Fruit fly (Drosophila melanogaster): ENCODE results near the gene shf.
A peak's percentile ranks its signal among the peaks of the same experiment; 100 is the strongest.

shf gene

DNA sequence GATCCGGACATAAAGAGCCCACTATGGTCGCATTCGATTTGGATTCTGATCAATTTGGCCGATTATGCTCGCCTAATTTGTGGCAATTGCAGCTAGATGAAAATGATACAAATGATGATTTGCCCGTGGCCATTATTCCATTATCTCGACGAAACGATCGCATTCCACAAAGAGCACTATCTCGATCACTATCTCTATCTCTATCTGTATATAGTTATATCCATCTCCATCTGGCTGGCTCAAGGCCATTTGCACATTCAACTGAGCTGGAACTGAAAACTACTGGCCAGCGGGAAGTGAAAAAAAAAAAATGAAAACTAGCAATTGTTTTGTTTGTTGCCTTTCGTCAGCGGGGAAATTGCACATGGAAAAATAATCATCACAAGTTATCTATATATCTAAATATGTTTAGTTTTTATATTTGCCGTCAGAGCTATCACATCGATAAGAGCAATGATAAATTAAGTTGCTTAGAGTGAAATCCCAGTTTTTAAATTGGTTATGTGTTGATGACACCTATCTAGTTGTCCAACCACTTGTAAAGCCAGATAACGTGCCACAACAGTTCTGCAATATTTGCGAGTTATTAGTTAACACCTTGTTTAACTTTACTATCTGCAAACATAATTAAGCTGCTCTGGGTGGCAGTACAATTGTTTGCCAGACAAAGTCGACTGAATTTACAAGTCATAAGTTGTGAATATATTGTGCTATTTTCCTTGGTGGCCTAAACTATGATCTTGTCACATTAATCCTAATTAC is 20.0 kb upstream of the shf start:
- TF ChIP-seq usp (GFP tag; optimal IDR thresholded peaks at IDR 0.05): no peak
- no peak for TF ChIP-seq pan (optimal IDR thresholded peaks at IDR 0.05)
- no peak for TF ChIP-seq CG8478 (optimal IDR thresholded peaks at IDR 0.05)
- no peak for TF ChIP-seq psq (optimal IDR thresholded peaks at IDR 0.05)
- TF ChIP-seq Dll (optimal IDR thresholded peaks at IDR 0.05): no peak
- no peak for TF ChIP-seq EcR (GFP tag; optimal IDR thresholded peaks at IDR 0.05)

DNA sequence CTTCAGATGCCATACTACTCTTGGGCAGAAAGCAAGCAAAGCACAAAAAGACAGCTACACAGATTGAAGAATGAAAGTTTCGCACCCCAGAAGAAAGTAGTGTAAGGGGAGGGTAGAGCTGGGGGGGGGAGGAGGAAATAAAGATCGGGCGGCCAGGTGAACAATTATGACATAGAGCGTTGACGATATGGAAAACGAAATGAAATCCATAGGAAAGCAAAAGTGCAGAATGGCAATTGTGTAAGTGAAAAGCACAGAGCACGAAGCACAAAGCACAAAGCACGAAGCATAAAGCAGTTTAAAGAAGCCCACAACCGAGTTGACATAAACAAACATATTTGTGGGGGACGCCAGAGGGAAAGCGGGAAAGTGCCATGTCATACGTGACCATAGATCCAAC is 17.5 kb upstream of the shf start:
- TF ChIP-seq CG8478 (optimal IDR thresholded peaks at IDR 0.05) (no peak), Dll (optimal IDR thresholded peaks at IDR 0.05) (no peak), usp (GFP tag; optimal IDR thresholded peaks at IDR 0.05) (no peak), psq (optimal IDR thresholded peaks at IDR 0.05) (no peak), EcR (GFP tag; optimal IDR thresholded peaks at IDR 0.05) (no peak), pan (optimal IDR thresholded peaks at IDR 0.05) (no peak)

DNA sequence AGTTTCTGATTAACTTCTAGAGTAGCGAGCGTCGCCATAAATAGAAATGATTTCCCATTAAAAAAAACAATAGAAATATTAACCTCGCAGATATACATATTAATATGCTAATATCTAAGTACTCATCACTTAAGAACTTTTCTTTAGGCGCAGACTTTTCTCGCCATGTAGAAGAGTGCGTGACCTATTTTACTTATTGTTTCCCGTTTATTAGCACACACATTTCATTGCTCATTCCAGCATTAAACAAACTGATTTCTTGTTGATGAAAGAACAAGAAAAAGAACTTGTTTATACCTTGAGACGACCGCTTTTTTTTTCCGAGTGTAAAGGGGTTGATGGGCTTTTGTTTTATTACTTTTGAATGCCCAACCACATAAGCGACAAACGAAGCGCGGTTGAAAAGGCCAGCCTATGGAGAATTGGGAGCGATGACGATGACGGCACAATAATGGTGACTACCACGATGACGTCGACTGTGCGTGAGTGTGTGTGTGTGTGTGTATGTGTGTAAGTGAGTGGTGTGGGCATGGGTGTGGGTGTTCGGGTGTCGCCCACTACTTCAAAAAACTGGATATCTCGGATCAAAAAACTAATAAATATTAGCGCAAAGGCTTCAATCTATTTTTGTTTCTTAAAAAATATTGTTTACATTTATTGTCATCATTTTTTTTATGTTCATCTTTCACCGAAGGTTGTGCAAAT is 16.7 kb upstream of the shf start:
- TF ChIP-seq Dll (optimal IDR thresholded peaks at IDR 0.05) (no peak), CG8478 (optimal IDR thresholded peaks at IDR 0.05) (no peak), EcR (GFP tag; optimal IDR thresholded peaks at IDR 0.05) (no peak), psq (optimal IDR thresholded peaks at IDR 0.05) (no peak), pan (optimal IDR thresholded peaks at IDR 0.05) (no peak), usp (GFP tag; optimal IDR thresholded peaks at IDR 0.05) (no peak)

DNA sequence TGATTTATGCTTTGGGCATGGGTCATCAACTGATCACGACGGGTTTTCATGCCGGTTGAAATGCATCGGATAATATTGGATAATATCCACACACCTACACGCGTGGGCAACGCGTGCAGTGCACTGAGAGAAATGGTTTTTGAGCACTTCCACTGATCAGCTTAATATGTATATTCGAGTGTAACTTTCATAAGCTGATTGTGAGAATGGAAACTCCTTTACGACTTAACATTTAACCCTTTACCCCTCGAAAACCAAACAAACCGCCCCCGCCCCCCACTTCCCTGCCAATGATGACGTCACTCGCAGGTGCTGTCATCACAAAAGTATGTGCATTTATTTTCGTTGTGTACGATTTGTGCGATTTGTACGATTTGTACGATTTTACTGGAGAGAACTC is 15.4 kb upstream of the shf start:
- TF ChIP-seq usp (GFP tag; optimal IDR thresholded peaks at IDR 0.05) (no peak), pan (optimal IDR thresholded peaks at IDR 0.05) (no peak), Dll (optimal IDR thresholded peaks at IDR 0.05) (no peak), CG8478 (optimal IDR thresholded peaks at IDR 0.05) (no peak), EcR (GFP tag; optimal IDR thresholded peaks at IDR 0.05) (no peak), psq (optimal IDR thresholded peaks at IDR 0.05) (no peak)

dm6 chrX:6794190-6794589 is 14.7 kb upstream of the shf start:
- no peak for TF ChIP-seq pan (optimal IDR thresholded peaks at IDR 0.05)
- no peak for TF ChIP-seq usp (GFP tag; optimal IDR thresholded peaks at IDR 0.05)
- TF ChIP-seq Dll (optimal IDR thresholded peaks at IDR 0.05): no peak
- TF ChIP-seq EcR (GFP tag; optimal IDR thresholded peaks at IDR 0.05): no peak
- TF ChIP-seq psq (optimal IDR thresholded peaks at IDR 0.05): no peak
- no peak for TF ChIP-seq CG8478 (optimal IDR thresholded peaks at IDR 0.05)

DNA sequence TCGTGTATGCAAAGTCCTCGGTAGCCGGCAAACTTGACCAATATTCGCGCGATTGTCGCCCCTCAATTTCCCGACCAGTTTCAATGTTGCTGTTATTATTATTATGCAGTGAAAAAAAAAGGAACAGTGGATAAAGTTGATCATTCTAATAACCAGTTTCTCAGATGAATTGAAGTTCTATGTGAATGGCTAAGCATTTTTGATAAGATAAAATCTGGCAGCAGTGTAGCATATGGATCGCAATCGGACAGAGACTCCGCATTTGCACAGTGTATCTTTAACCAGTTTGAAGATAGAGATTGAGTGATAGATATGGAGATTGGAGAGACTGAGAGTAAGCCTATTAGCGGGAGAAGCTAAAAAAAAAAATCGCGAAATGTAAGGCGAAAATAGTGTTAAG is 13.9 kb upstream of the shf start:
- no peak for TF ChIP-seq psq (optimal IDR thresholded peaks at IDR 0.05)
- TF ChIP-seq Dll (optimal IDR thresholded peaks at IDR 0.05): no peak
- no peak for TF ChIP-seq CG8478 (optimal IDR thresholded peaks at IDR 0.05)
- no peak for TF ChIP-seq pan (optimal IDR thresholded peaks at IDR 0.05)
- no peak for TF ChIP-seq usp (GFP tag; optimal IDR thresholded peaks at IDR 0.05)
- TF ChIP-seq EcR (GFP tag; optimal IDR thresholded peaks at IDR 0.05): no peak

DNA sequence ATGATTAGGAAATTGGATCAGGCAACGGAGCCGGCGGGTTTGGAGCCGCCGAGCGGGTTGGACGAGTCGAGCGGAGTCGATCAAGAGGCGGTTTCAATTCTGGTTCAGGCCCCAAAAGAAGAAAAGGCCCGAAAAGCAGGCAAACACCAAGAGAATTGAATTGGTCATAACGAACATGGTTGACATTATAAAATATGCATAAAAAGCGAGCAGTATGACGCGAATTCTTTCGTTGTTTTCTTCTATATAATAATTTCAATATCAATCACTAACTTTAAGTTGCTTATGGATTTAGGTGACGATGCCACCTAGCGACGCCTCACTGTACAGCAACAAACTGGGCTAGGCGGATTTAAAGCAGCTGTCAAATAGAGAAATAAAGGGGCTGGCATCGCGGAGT is 13.4 kb upstream of the shf start:
- no peak for TF ChIP-seq Dll (optimal IDR thresholded peaks at IDR 0.05)
- no peak for TF ChIP-seq CG8478 (optimal IDR thresholded peaks at IDR 0.05)
- no peak for TF ChIP-seq psq (optimal IDR thresholded peaks at IDR 0.05)
- no peak for TF ChIP-seq EcR (GFP tag; optimal IDR thresholded peaks at IDR 0.05)
- TF ChIP-seq usp (GFP tag; optimal IDR thresholded peaks at IDR 0.05): no peak
- TF ChIP-seq pan (optimal IDR thresholded peaks at IDR 0.05): no peak

DNA sequence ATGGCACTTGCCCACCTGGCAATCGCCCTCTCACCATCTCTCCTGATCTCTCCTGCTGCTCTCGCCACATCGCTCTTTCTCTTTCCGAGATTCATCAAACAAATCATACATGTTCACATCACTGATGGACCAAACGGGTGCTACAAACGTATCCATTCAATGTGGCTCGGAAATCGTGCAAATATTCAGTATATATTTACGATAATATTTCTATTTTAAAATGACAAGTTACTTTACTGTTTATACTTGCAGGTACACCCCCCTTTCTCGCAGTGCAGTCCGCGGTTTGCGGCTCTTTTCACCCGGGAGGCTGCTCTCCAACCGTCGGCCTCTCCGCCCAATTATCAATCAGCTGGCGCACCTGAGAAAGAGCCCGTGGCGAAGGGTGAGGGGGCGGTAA is 12.1 kb upstream of the shf start:
- TF ChIP-seq usp (GFP tag; optimal IDR thresholded peaks at IDR 0.05): no peak
- no peak for TF ChIP-seq CG8478 (optimal IDR thresholded peaks at IDR 0.05)
- peak; percentile 50 for TF ChIP-seq Dll (optimal IDR thresholded peaks at IDR 0.05)

DNA sequence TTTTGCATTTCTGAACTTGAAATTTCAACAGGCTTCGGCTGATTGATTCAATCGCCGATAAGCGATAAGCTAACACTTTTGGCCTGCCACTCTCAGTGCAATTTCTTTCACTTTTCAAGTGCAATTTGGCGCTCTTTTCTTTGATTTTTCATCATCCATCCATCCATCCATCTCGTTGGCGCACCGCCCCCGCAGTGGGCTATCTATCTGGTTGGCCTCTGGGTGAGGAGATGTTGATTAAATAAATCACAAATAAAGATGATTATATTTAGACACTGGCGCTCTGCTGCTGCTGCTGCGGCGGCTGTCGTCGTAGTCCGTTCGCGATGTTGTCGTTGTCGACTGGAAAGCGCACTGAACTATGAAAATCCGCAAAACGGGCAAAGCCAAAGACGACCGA is 11.5 kb upstream of the shf start:
- TF ChIP-seq EcR (GFP tag; optimal IDR thresholded peaks at IDR 0.05) (no peak), pan (optimal IDR thresholded peaks at IDR 0.05) (no peak), CG8478 (optimal IDR thresholded peaks at IDR 0.05) (no peak), usp (GFP tag; optimal IDR thresholded peaks at IDR 0.05) (no peak), psq (optimal IDR thresholded peaks at IDR 0.05) (no peak), Dll (optimal IDR thresholded peaks at IDR 0.05) (no peak)

DNA sequence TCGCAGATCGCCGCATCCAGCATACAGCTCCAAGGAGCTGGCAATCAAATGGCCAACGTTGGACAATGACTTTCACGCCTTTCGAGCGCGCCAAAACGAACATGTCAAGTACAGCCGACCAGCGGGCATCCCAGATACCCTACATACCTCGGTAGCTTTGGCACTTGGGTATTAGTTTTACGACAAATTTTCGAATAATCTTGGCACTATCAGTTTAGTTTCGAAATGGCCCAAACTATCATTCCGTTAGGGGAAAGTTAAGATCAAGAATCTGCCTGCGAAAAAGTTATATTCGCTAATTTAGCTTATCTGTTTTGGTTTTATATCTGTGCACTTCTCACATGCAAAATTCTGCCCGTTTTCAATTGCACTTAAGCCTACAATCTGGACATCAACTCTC is 679 bp downstream of the shf start:
- no peak for TF ChIP-seq psq (optimal IDR thresholded peaks at IDR 0.05)
- no peak for TF ChIP-seq Dll (optimal IDR thresholded peaks at IDR 0.05)
- no peak for TF ChIP-seq pan (optimal IDR thresholded peaks at IDR 0.05)
- no peak for TF ChIP-seq usp (GFP tag; optimal IDR thresholded peaks at IDR 0.05)
- TF ChIP-seq CG8478 (optimal IDR thresholded peaks at IDR 0.05): no peak
- TF ChIP-seq EcR (GFP tag; optimal IDR thresholded peaks at IDR 0.05): no peak

dm6 chrX:6778068-6778467 is 1.4 kb downstream of the shf start:
- TF ChIP-seq EcR (GFP tag; optimal IDR thresholded peaks at IDR 0.05): no peak
- no peak for TF ChIP-seq Dll (optimal IDR thresholded peaks at IDR 0.05)
- TF ChIP-seq pan (optimal IDR thresholded peaks at IDR 0.05): peak; percentile 55

- TF ChIP-seq Dll (optimal IDR thresholded peaks at IDR 0.05): no peak
- no peak for TF ChIP-seq pan (optimal IDR thresholded peaks at IDR 0.05)
- no peak for TF ChIP-seq EcR (GFP tag; optimal IDR thresholded peaks at IDR 0.05)
- TF ChIP-seq CG8478 (optimal IDR thresholded peaks at IDR 0.05): no peak
- TF ChIP-seq psq (optimal IDR thresholded peaks at IDR 0.05): no peak
- TF ChIP-seq usp (GFP tag; optimal IDR thresholded peaks at IDR 0.05): no peak
Measured at dm6 chrX:6777394-6777793, 2.1 kb downstream of the shf start.
